Worm (Caenorhabditis elegans) whole organism, L3 larva: ENCODE data around the gene pnp-1.

ENCODE experiments used
- R02D3.7 ChIP-seq: fragments of 150-350 bp; optimal IDR thresholded peaks from 2 replicates; lab custom pipeline; 2014; ENCODE audit warnings: missing biosample characterization, missing genetic modification characterization
- ZK546.5 ChIP-seq: sonication (generic microtip); optimal IDR thresholded peaks from 2 replicates; lab custom pipeline; 2017; ENCODE audit warnings: missing biosample characterization, missing genetic modification characterization
- aly-2 ChIP-seq: fragments of 150-350 bp; optimal IDR thresholded peaks from 2 replicates; lab custom pipeline; 2014; ENCODE audit warnings: missing biosample characterization, missing genetic modification characterization
- ama-1 ChIP-seq: fragments of 150-350 bp; optimal IDR thresholded peaks from 2 replicates; lab custom pipeline; 2018
- ceh-28 ChIP-seq: fragments of 150-350 bp; optimal IDR thresholded peaks from 2 replicates; lab custom pipeline; 2014; ENCODE audit warnings: missing biosample characterization, missing genetic modification reagents, missing genetic modification characterization
- ceh-82 ChIP-seq: fragments of 150-350 bp; optimal IDR thresholded peaks from 2 replicates; lab custom pipeline; 2014; ENCODE audit warnings: missing biosample characterization, missing genetic modification characterization
- ceh-9 ChIP-seq: sonication (generic microtip); optimal IDR thresholded peaks from 2 replicates; lab custom pipeline; 2018; ENCODE audit warnings: missing biosample characterization, missing genetic modification characterization
- daf-12 ChIP-seq: fragments of 150-350 bp; optimal IDR thresholded peaks from 2 replicates; lab custom pipeline; 2014; ENCODE audit warnings: missing biosample characterization, missing genetic modification reagents, missing genetic modification characterization
- egl-27 ChIP-seq: sonication (generic microtip); optimal IDR thresholded peaks from 4 replicates; lab custom pipeline; 2017; ENCODE audit warnings: missing biosample characterization, missing genetic modification reagents, missing genetic modification characterization
- egl-5 ChIP-seq: fragments of 150-350 bp; optimal IDR thresholded peaks from 2 replicates; lab custom pipeline; 2017; ENCODE audit warnings: missing biosample characterization, missing genetic modification reagents, missing genetic modification characterization, inconsistent platforms
- elt-1 ChIP-seq: fragments of 150-350 bp; optimal IDR thresholded peaks from 2 replicates; lab custom pipeline; 2014; ENCODE audit warnings: missing biosample characterization, missing genetic modification characterization
- elt-2 ChIP-seq: sonication (generic microtip); optimal IDR thresholded peaks from 2 replicates; lab custom pipeline; 2016; ENCODE audit warnings: missing genetic modification reagents, mild to moderate bottlenecking, missing genetic modification characterization, missing compliant biosample characterization
- eor-1 ChIP-seq, 2 experiments: fragments of 150-350 bp; optimal IDR thresholded peaks; 2 replicates each; lab custom pipeline; 2014 to 2018; ENCODE audit warnings: missing biosample characterization in 2 of 2, missing genetic modification characterization in 2 of 2
- fkh-10 ChIP-seq: sonication (generic microtip); optimal IDR thresholded peaks from 2 replicates; lab custom pipeline; 2017; ENCODE audit warnings: missing biosample characterization, missing genetic modification reagents, missing genetic modification characterization
- fkh-2 ChIP-seq: fragments of 150-350 bp; optimal IDR thresholded peaks from 2 replicates; lab custom pipeline; 2014; ENCODE audit warnings: missing biosample characterization, missing genetic modification reagents, missing genetic modification characterization
- fos-1 ChIP-seq: fragments of 150-350 bp; optimal IDR thresholded peaks from 2 replicates; lab custom pipeline; 2014; ENCODE audit warnings: missing biosample characterization, missing genetic modification characterization
- hmg-11 ChIP-seq: sonication (generic microtip); optimal IDR thresholded peaks from 2 replicates; lab custom pipeline; 2016; ENCODE audit warnings: missing genetic modification characterization, missing compliant biosample characterization
- jun-1 ChIP-seq: fragments of 150-350 bp; optimal IDR thresholded peaks from 2 replicates; lab custom pipeline; 2014; ENCODE audit warnings: missing biosample characterization, missing genetic modification reagents, missing genetic modification characterization
- lin-15B ChIP-seq: fragments of 150-350 bp; optimal IDR thresholded peaks from 2 replicates; lab custom pipeline; 2014; ENCODE audit warnings: missing biosample characterization, missing genetic modification characterization
- lin-39 ChIP-seq: fragments of 150-350 bp; optimal IDR thresholded peaks from 2 replicates; lab custom pipeline; 2018; ENCODE audit warnings: missing biosample characterization, missing genetic modification reagents, missing genetic modification characterization
- lsy-12 ChIP-seq: sonication (generic microtip); optimal IDR thresholded peaks from 2 replicates; lab custom pipeline; 2016; ENCODE audit warnings: mild to moderate bottlenecking, missing genetic modification characterization, missing compliant biosample characterization
- mdl-1 ChIP-seq: fragments of 150-350 bp; optimal IDR thresholded peaks from 2 replicates; lab custom pipeline; 2014; ENCODE audit warnings: missing biosample characterization, missing genetic modification characterization
- mml-1 ChIP-seq: fragments of 150-350 bp; sonication (generic microtip); optimal IDR thresholded peaks from 3 replicates; lab custom pipeline; 2014; ENCODE audit warnings: missing biosample characterization, missing genetic modification characterization
- nfya-1 ChIP-seq: sonication (generic microtip); optimal IDR thresholded peaks from 2 replicates; lab custom pipeline; 2017; ENCODE audit warnings: missing genetic modification characterization, mild to moderate bottlenecking, missing compliant biosample characterization, antibody characterized with exemption, moderate library complexity; ENCODE audit not compliant: insufficient read depth
- nhr-12 ChIP-seq: fragments of 150-350 bp; optimal IDR thresholded peaks from 2 replicates; lab custom pipeline; 2014; ENCODE audit warnings: missing biosample characterization, missing genetic modification characterization
- nhr-23 ChIP-seq: fragments of 150-350 bp; optimal IDR thresholded peaks from 2 replicates; lab custom pipeline; 2014; ENCODE audit warnings: missing biosample characterization, missing genetic modification reagents, missing genetic modification characterization
- nhr-237 ChIP-seq: fragments of 150-350 bp; optimal IDR thresholded peaks from 2 replicates; lab custom pipeline; 2014; ENCODE audit warnings: missing biosample characterization, missing genetic modification characterization
- nhr-25 ChIP-seq: sonication (generic microtip); optimal IDR thresholded peaks from 2 replicates; lab custom pipeline; 2017; ENCODE audit warnings: missing biosample characterization, missing genetic modification characterization
- nhr-28 ChIP-seq: fragments of 150-350 bp; optimal IDR thresholded peaks from 2 replicates; lab custom pipeline; 2014; ENCODE audit warnings: missing biosample characterization, missing genetic modification characterization
- nhr-43 ChIP-seq: sonication (generic microtip); optimal IDR thresholded peaks from 2 replicates; lab custom pipeline; 2016; ENCODE audit warnings: mild to moderate bottlenecking, missing genetic modification characterization, missing compliant biosample characterization; ENCODE audit not compliant: poor library complexity, severe bottlenecking
- nhr-67 ChIP-seq: fragments of 150-350 bp; optimal IDR thresholded peaks from 2 replicates; lab custom pipeline; 2014; ENCODE audit warnings: missing biosample characterization, missing genetic modification characterization
- nhr-76 ChIP-seq: fragments of 150-350 bp; sonication (generic microtip); optimal IDR thresholded peaks from 5 replicates; lab custom pipeline; 2014; ENCODE audit warnings: missing biosample characterization, missing genetic modification characterization
- nhr-77 ChIP-seq: fragments of 150-350 bp; optimal IDR thresholded peaks from 2 replicates; lab custom pipeline; 2014; ENCODE audit warnings: missing biosample characterization, missing genetic modification characterization
- pha-4 ChIP-seq: fragments of 150-350 bp; optimal IDR thresholded peaks from 2 replicates; lab custom pipeline; 2014; ENCODE audit warnings: missing biosample characterization, missing genetic modification reagents, missing genetic modification characterization
- pqm-1 ChIP-seq: fragments of 150-350 bp; optimal IDR thresholded peaks from 2 replicates; lab custom pipeline; 2017; ENCODE audit warnings: missing biosample characterization, missing genetic modification characterization, inconsistent platforms
- sea-2 ChIP-seq: fragments of 150-350 bp; sonication (generic microtip); optimal IDR thresholded peaks from 4 replicates; lab custom pipeline; 2014; ENCODE audit warnings: missing biosample characterization, missing genetic modification reagents, missing genetic modification characterization
- snpc-4 ChIP-seq: fragments of 150-350 bp; optimal IDR thresholded peaks from 2 replicates; lab custom pipeline; 2014; ENCODE audit warnings: missing biosample characterization, missing genetic modification characterization
- tbx-2 ChIP-seq: sonication (generic microtip); optimal IDR thresholded peaks from 2 replicates; lab custom pipeline; 2016; ENCODE audit warnings: mild to moderate bottlenecking, missing genetic modification characterization, missing compliant biosample characterization
- unc-39 ChIP-seq: sonication (generic microtip); optimal IDR thresholded peaks from 4 replicates; lab custom pipeline; 2017; ENCODE audit warnings: missing biosample characterization, missing genetic modification characterization
- unc-62 ChIP-seq: fragments of 150-350 bp; sonication (generic microtip); optimal IDR thresholded peaks from 4 replicates; lab custom pipeline; 2014; ENCODE audit warnings: missing biosample characterization, missing genetic modification reagents, missing genetic modification characterization
- zag-1 ChIP-seq: fragments of 150-350 bp; optimal IDR thresholded peaks from 2 replicates; lab custom pipeline; 2014; ENCODE audit warnings: missing biosample characterization, missing genetic modification characterization
- ztf-11 ChIP-seq: fragments of 150-350 bp; optimal IDR thresholded peaks from 2 replicates; lab custom pipeline; 2014; ENCODE audit warnings: missing biosample characterization, missing genetic modification characterization
- ztf-4 ChIP-seq: fragments of 150-350 bp; optimal IDR thresholded peaks from 2 replicates; lab custom pipeline; 2014; ENCODE audit warnings: missing biosample characterization, missing genetic modification characterization

The pnp-1 gene

DNA sequence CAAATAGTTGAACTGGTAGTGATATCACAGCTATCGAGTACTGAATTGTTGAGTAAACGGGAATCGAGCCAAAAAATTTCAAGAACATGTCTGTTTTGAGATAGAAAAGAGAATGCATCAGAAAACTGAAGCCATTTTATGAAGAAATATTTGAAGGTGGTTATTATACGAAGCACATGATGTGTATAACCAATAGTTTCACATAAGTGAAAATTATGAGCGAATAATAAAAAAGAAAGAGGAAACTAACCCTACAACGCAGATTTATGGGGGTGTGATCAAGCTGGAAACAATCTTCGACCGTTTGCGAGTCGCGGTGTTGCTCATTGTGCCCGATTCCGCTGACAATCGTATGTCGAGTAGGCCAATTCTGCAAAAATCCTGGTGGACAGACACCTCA, 24.8 kb downstream of the pnp-1 start, which contains the start of gene srh-282:
Gene srh-282 (minus strand): TSS at position 101 of the 400 bp plus-strand sequence.
- TF ChIP-seq pqm-1 (tag; lab: Kevin White, UChicago) (no peak), ama-1 (lab: Kevin White, UChicago) (no peak), nhr-237 (tag; lab: Kevin White, UChicago) (no peak), ceh-9 (tag; lab: Kevin White, UChicago) (no peak), nhr-77 (tag; lab: Kevin White, UChicago) (no peak), elt-1 (tag; lab: Kevin White, UChicago) (no peak), ztf-4 (no peak), egl-5 (no peak), ZK546.5 (no peak), ztf-11 (tag; lab: Kevin White, UChicago) (no peak), fkh-2 (tag; lab: Kevin White, UChicago) (no peak), ceh-82 (no peak), R02D3.7 (no peak)

DNA sequence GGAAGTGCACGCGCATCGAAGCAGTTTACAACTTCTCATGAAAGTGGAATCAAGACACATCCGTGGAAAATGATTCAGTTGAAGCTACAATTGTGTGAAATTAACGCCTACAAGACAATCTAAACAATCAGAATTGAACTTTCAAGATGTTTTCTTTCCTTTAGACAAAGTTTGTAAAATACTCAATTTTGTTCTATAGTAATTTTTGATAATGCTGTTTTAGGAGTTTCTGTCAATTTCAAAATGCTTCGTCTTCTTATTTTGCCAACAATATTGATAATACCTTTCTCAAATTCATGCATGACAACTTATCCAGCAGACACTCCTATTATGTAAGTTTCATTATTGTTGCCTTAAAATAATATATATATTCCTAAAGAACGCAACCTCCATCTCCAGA, 29.0 kb downstream of the pnp-1 start, which contains the start of gene T21D12.11:
Gene T21D12.11 (plus strand): TSS at position 301 of the 400 bp plus-strand sequence.
- no peak for TF ChIP-seq nhr-25 (tag; lab: Kevin White, UChicago)
- TF ChIP-seq daf-12 (tag; lab: Kevin White, UChicago), result no peak
- TF ChIP-seq aly-2 (tag; lab: Kevin White, UChicago), result no peak
- TF ChIP-seq zag-1 (tag; lab: Kevin White, UChicago), result no peak
- TF ChIP-seq mml-1 (tag; lab: Kevin White, UChicago), result no peak
- TF ChIP-seq hmg-11 (tag; lab: Kevin White, UChicago), result no peak

DNA sequence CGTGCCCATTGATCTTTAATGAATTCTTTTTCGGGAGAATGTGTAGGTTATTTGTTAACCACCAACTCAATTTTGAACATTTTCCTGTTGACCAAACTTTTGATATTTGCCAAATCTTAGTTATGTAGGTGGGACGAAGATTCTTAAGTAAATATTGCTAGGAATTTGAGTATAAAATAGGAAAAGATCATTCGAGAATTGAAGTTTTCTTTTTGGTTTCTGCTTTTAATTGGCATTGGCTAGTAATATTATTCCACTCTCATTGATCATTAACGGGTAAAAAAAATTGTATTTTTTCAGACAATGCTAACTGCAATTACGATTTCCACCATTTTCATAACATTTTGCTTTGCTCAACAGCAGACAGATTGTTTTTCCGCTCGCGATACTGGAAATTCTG, 32.0 kb downstream of the pnp-1 start, which contains the start of gene T21D12.12:
Gene T21D12.12 (plus strand): TSS at position 301 of the 400 bp plus-strand sequence.
- TF ChIP-seq pha-4 (tag; lab: Kevin White, UChicago) (peak; percentile 6), aly-2 (tag; lab: Kevin White, UChicago) (no peak)
- TF ChIP-seq, all 47 proteins: peak for 1

DNA sequence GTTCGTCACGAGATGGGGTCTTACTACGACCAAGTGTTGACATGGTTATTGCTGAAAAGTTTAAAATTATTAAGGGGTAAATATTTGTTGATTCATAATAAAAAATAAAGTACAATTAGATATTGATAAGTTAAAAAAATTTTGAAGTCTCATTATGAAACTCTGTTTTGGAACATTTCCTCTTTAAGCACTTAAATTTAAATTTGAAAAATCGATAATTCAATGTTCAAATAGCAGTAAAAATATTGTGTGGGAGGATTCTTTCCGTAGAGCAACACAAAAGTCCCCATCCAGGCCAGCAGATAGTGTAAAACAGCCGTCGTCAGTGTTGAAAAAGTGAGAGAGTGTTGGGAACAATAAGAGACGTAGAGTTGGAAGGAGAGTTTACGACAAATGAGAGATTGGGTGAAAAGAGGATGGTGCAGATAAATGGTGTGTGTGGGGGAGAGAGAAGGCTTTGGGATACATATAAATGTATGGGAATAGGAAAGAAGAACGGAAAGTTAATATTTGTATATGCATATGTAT, 33.9 kb downstream of the pnp-1 start, which contains the start of gene pat-6:
Gene pat-6 (minus strand): TSS at position 51 of the 528 bp plus-strand sequence.
- TF ChIP-seq elt-1 (tag; lab: Kevin White, UChicago) (no peak), nhr-25 (tag; lab: Kevin White, UChicago) (no peak), nhr-67 (tag; lab: Kevin White, UChicago) (no peak), nhr-77 (tag; lab: Kevin White, UChicago) (no peak), daf-12 (tag; lab: Kevin White, UChicago) (no peak), fkh-10 (GFP tag; lab: Kevin White, UChicago) (no peak), nhr-43 (no peak), fos-1 (no peak), ceh-28 (tag; lab: Kevin White, UChicago) (peak; percentile 51), unc-62 (GFP tag; lab: Kevin White, UChicago) (no peak), jun-1 (tag; lab: Kevin White, UChicago) (no peak), lsy-12 (tag; lab: Kevin White, UChicago) (no peak), egl-5 (no peak), sea-2 (GFP tag; lab: Kevin White, UChicago) (no peak), snpc-4 (tag; lab: Kevin White, UChicago) (no peak), mdl-1 (tag; lab: Kevin White, UChicago) (no peak), mml-1 (tag; lab: Kevin White, UChicago) (no peak), zag-1 (tag; lab: Kevin White, UChicago) (no peak), nhr-23 (tag; lab: Kevin White, UChicago) (no peak), hmg-11 (tag; lab: Kevin White, UChicago) (peak; percentile 84), lin-15B (tag; lab: Kevin White, UChicago) (peak; percentile 38), nhr-12 (no peak), tbx-2 (tag; lab: Kevin White, UChicago) (no peak), lin-39 (tag; lab: Kevin White, UChicago) (no peak), eor-1 (tag; optimal IDR thresholded peaks at IDR 0.05; lab: Kevin White, UChicago) (no peak), ztf-4 (no peak), pha-4 (tag; lab: Kevin White, UChicago) (peak; percentile 26), ZK546.5 (no peak), elt-2 (tag; lab: Kevin White, UChicago) (no peak), egl-27 (tag; lab: Kevin White, UChicago) (no peak), unc-39 (tag; lab: Kevin White, UChicago) (no peak), nhr-28 (tag; lab: Kevin White, UChicago) (no peak), nhr-76 (tag; lab: Kevin White, UChicago) (no peak), aly-2 (tag; lab: Kevin White, UChicago) (no peak), nfya-1 (peak; percentile 52), ztf-11 (tag; lab: Kevin White, UChicago) (no peak)
